Worm (Caenorhabditis elegans): ENCODE measurements around the gene degl-2.

Gene degl-2

ce11 chrIV:9669969-9670368 is 26.7 kb downstream of the degl-2 start (continued):
- no peak for TF ChIP-seq nhr-76 (tag; optimal IDR thresholded peaks at IDR 0.05)
- peak; percentile 35 to 70 for TF ChIP-seq lsy-2 (tag; optimal IDR thresholded peaks at IDR 0.05)
- TF ChIP-seq nhr-237 (tag; optimal IDR thresholded peaks at IDR 0.05), result no peak
- no peak for TF ChIP-seq alr-1 (tag; optimal IDR thresholded peaks at IDR 0.05; ENCODE audit: borderline replicate concordance)
- no peak for TF ChIP-seq pag-3 (tag; optimal IDR thresholded peaks at IDR 0.05; ENCODE audit: borderline replicate concordance, insufficient read depth)
- TF ChIP-seq xbp-1 (tag; optimal IDR thresholded peaks at IDR 0.05), result peak; percentile 57
- peak; percentile 67 for TF ChIP-seq rnt-1 (tag; optimal IDR thresholded peaks at IDR 0.05)
- TF ChIP-seq ceh-63 (GFP tag; optimal IDR thresholded peaks at IDR 0.05), result no peak
- TF ChIP-seq unc-30 (tag; optimal IDR thresholded peaks at IDR 0.05), result no peak
- TF ChIP-seq hpl-2 (GFP tag; optimal IDR thresholded peaks at IDR 0.05), result no peak
- TF ChIP-seq elt-3 (tag; optimal IDR thresholded peaks at IDR 0.05), result peak in 2 of 6 experiments; percentile 2 to 68
- TF ChIP-seq nhr-47 (tag; optimal IDR thresholded peaks at IDR 0.05), result peak; percentile 67
- no peak for TF ChIP-seq fkh-10 (GFP tag; optimal IDR thresholded peaks at IDR 0.05)
- TF ChIP-seq vab-15 (tag; optimal IDR thresholded peaks at IDR 0.05), result no peak
- TF ChIP-seq ztf-11 (tag; optimal IDR thresholded peaks at IDR 0.05), result no peak
- no peak for TF ChIP-seq pqm-1 (tag; optimal IDR thresholded peaks at IDR 0.05)
- TF ChIP-seq nhr-12 (tag; optimal IDR thresholded peaks at IDR 0.05), result no peak
- TF ChIP-seq sox-4 (tag; optimal IDR thresholded peaks at IDR 0.05), result no peak
- no peak for TF ChIP-seq mef-2 (tag; optimal IDR thresholded peaks at IDR 0.05)
- TF ChIP-seq grh-1 (GFP tag; IDR thresholded peaks at IDR 0.05), result peak; percentile 79
- TF ChIP-seq ets-5 (GFP tag; IDR thresholded peaks at IDR 0.05), result no peak
- TF ChIP-seq unc-62 (GFP tag; optimal IDR thresholded peaks at IDR 0.05), result no peak
- peak; percentile 19 for TF ChIP-seq lir-3 (tag; optimal IDR thresholded peaks at IDR 0.05; ENCODE audit: poor library complexity)
- no peak for TF ChIP-seq unc-130 (tag; optimal IDR thresholded peaks at IDR 0.05)
- no peak for TF ChIP-seq unc-86 (tag; optimal IDR thresholded peaks at IDR 0.05)
- TF ChIP-seq jun-1 (tag; optimal IDR thresholded peaks at IDR 0.05), result peak; percentile 56
- TF ChIP-seq dsc-1 (tag; optimal IDR thresholded peaks at IDR 0.05), result no peak
- peak; percentile 77 for TF ChIP-seq blmp-1 (tag; optimal IDR thresholded peaks at IDR 0.05)
- no peak for TF ChIP-seq ceh-88 (GFP tag; IDR thresholded peaks at IDR 0.05)
- peak; percentile 7 for TF ChIP-seq nhr-11 (tag; optimal IDR thresholded peaks at IDR 0.05)
- peak; percentile 9 for TF ChIP-seq ama-1 (optimal IDR thresholded peaks at IDR 0.05)
- TF ChIP-seq hlh-4 (tag; optimal IDR thresholded peaks at IDR 0.05), result no peak
- no peak for TF ChIP-seq aha-1 (tag; optimal IDR thresholded peaks at IDR 0.05)
- TF ChIP-seq nhr-71 (tag; optimal IDR thresholded peaks at IDR 0.05), result peak; percentile 90

- TF ChIP-seq egl-13 (tag; optimal IDR thresholded peaks at IDR 0.05) (no peak), skn-1 (tag; optimal IDR thresholded peaks at IDR 0.05) (peak; percentile 61), hlh-17 (GFP tag; optimal IDR thresholded peaks at IDR 0.05; ENCODE audit: borderline replicate concordance) (no peak), nhr-11 (tag; optimal IDR thresholded peaks at IDR 0.05) (no peak), irx-1 (tag; optimal IDR thresholded peaks at IDR 0.05) (peak; percentile 50), dpl-1 (GFP tag; optimal IDR thresholded peaks at IDR 0.05) (peak in 2 of 3 experiments; percentile 14 to 39), blmp-1 (tag; optimal IDR thresholded peaks at IDR 0.05) (peak; percentile 84), rnt-1 (tag; optimal IDR thresholded peaks at IDR 0.05) (peak; percentile 30), fkh-10 (GFP tag; optimal IDR thresholded peaks at IDR 0.05) (no peak), nhr-85 (tag) (peak; percentile 98), lin-14 (GFP tag; optimal IDR thresholded peaks at IDR 0.05) (peak; percentile 89), elt-2 (tag; optimal IDR thresholded peaks at IDR 0.05) (peak; percentile 60), snpc-4 (tag; optimal IDR thresholded peaks at IDR 0.05) (no peak), ceh-63 (GFP tag; optimal IDR thresholded peaks at IDR 0.05) (no peak), zag-1 (tag; optimal IDR thresholded peaks at IDR 0.05) (no peak), C34B4.2 (tag; optimal IDR thresholded peaks at IDR 0.05) (no peak), sox-4 (tag; optimal IDR thresholded peaks at IDR 0.05) (no peak), mep-1 (tag; optimal IDR thresholded peaks at IDR 0.05) (peak; percentile 73), nhr-77 (tag; optimal IDR thresholded peaks at IDR 0.05) (peak; percentile 79), mef-2 (tag; optimal IDR thresholded peaks at IDR 0.05) (no peak), alr-1 (tag; optimal IDR thresholded peaks at IDR 0.05; ENCODE audit: borderline replicate concordance) (no peak), zip-4 (GFP tag; optimal IDR thresholded peaks at IDR 0.05) (no peak), nhr-12 (tag; optimal IDR thresholded peaks at IDR 0.05) (no peak), ceh-8 (GFP tag; optimal IDR thresholded peaks at IDR 0.05) (no peak), lsy-2 (tag; optimal IDR thresholded peaks at IDR 0.05) (peak; percentile 53 to 64), fkh-4 (tag; optimal IDR thresholded peaks at IDR 0.05; ENCODE audit: borderline replicate concordance) (no peak), swsn-7 (tag; optimal IDR thresholded peaks at IDR 0.05) (peak; percentile 43)
Measured at ce11 chrIV:9671001-9671652, 27.8 kb downstream of the degl-2 start.
